Worm (Caenorhabditis elegans) whole organism, early embryonic: ENCODE data around the gene fog-2.

Source experiments
- B0310.2 ChIP-seq: sonication (generic microtip); optimal IDR thresholded peaks from 2 replicates; lab custom pipeline; 2016; ENCODE audit warnings: mild to moderate bottlenecking, missing genetic modification characterization, missing compliant biosample characterization
- F13C5.2 ChIP-seq: sonication (generic microtip); optimal IDR thresholded peaks from 2 replicates; lab custom pipeline; 2017; ENCODE audit warnings: mild to moderate bottlenecking, missing genetic modification characterization, inconsistent platforms, missing compliant biosample characterization
- aly-1 ChIP-seq: sonication (generic microtip); optimal IDR thresholded peaks from 2 replicates; lab custom pipeline; 2016; ENCODE audit warnings: missing genetic modification characterization, missing compliant biosample characterization
- ama-1 ChIP-seq: fragments of 150-350 bp; optimal IDR thresholded peaks from 2 replicates; lab custom pipeline; 2014
- ceh-13 ChIP-seq: fragments of 200-800 bp; sonication (Bioruptor generic); optimal IDR thresholded peaks from 2 replicates; lab custom pipeline; 2018; ENCODE audit warnings: mild to moderate bottlenecking, missing genetic modification characterization, missing compliant biosample characterization
- ceh-36 ChIP-seq: sonication (generic microtip); optimal IDR thresholded peaks from 2 replicates; lab custom pipeline; 2016; ENCODE audit warnings: missing genetic modification characterization, inconsistent platforms, missing compliant biosample characterization
- ets-7 ChIP-seq: sonication (generic microtip); optimal IDR thresholded peaks from 2 replicates; lab custom pipeline; 2016; ENCODE audit warnings: missing genotype, missing genetic modification characterization, missing compliant biosample characterization
- flt-1 ChIP-seq: fragments of 200-800 bp; sonication (Bioruptor generic); IDR thresholded peaks from 2 replicates; pipeline ENCODE4 v1.3.6; 2022; ENCODE audit warnings: missing genetic modification characterization, missing compliant biosample characterization
- hmbx-1 ChIP-seq: sonication (generic microtip); optimal IDR thresholded peaks from 2 replicates; lab custom pipeline; 2016; ENCODE audit warnings: mild to moderate bottlenecking, missing genetic modification characterization, missing compliant biosample characterization
- hmg-4 ChIP-seq: fragments of 200-800 bp; sonication (Bioruptor generic); optimal IDR thresholded peaks from 2 replicates; lab custom pipeline; 2018; ENCODE audit warnings: mild to moderate bottlenecking, missing genetic modification characterization, missing compliant biosample characterization
- hnd-1 ChIP-seq: sonication (generic microtip); optimal IDR thresholded peaks from 2 replicates; lab custom pipeline; 2016; ENCODE audit warnings: missing genetic modification characterization, missing compliant biosample characterization
- pes-1 ChIP-seq: fragments of 200-800 bp; sonication (Bioruptor generic); IDR thresholded peaks from 2 replicates; pipeline ENCODE4 v1.3.6; 2022; ENCODE audit warnings: missing genetic modification reagents, missing genetic modification characterization, missing compliant biosample characterization
- scrt-1 ChIP-seq: fragments of 200-800 bp; sonication (Bioruptor generic); IDR thresholded peaks from 2 replicates; pipeline ENCODE4 v1.3.6; 2022; ENCODE audit warnings: missing genetic modification characterization, missing compliant biosample characterization
- sea-1 ChIP-seq: fragments of 200-800 bp; sonication (Bioruptor generic); conservative IDR thresholded peaks from 2 replicates; pipeline ENCODE4 v1.3.6; 2022; ENCODE audit warnings: missing genetic modification characterization, missing compliant biosample characterization
- tbx-11 ChIP-seq: fragments of 200-800 bp; sonication (Bioruptor generic); IDR thresholded peaks from 2 replicates; pipeline ENCODE4 v1.3.6; 2022; ENCODE audit warnings: missing genetic modification characterization, missing compliant biosample characterization
- tbx-37 ChIP-seq: fragments of 200-800 bp; sonication (Bioruptor generic); conservative IDR thresholded peaks from 2 replicates; pipeline ENCODE4 v1.3.6; 2022; ENCODE audit warnings: missing genetic modification reagents, missing genetic modification characterization, missing compliant biosample characterization
- tra-4 ChIP-seq: sonication (generic microtip); optimal IDR thresholded peaks from 2 replicates; lab custom pipeline; 2017; ENCODE audit warnings: missing genetic modification characterization, missing compliant biosample characterization

Gene fog-2

DNA sequence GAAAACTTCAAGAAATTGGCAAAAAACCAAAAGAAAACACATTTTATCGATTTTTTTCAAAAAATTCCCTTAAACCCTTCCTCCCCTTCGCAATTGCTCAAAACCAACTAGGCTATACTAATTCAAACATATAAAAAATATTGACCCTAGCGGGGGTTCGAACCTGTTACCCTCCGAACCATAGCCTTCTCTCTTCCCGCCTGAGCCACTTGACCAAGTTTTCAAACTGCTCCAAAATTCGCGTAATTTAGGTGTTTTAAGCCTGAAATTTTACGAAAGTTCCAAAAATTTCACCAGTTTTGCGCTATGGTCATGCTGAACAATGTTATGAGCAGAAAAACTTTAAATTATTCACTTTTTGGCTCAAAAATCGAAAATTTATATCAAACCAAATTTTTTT is 35.4 kb downstream of the fog-2 start:
- TF ChIP-seq aly-1 (tag; lab: Kevin White, UChicago) (no peak), scrt-1 (0 out of 2 replicates have a peak, but pooled peaks have one; percentile 20), tra-4 (no peak), ceh-36 (tag; lab: Kevin White, UChicago) (peak; percentile 18), sea-1 (GFP tag; lab: Robert Waterston, UW) (no peak), tbx-11 (GFP tag; lab: Robert Waterston, UW) (no peak), hmg-4 (GFP tag; lab: Kevin White, UChicago) (no peak), ama-1 (lab: Kevin White, UChicago) (peak; percentile 29), B0310.2 (tag; lab: Kevin White, UChicago) (peak; percentile 16), pes-1 (GFP tag; lab: Robert Waterston, UW) (peak; percentile 7; the same call in 1 of the 2 replicates), hnd-1 (tag; lab: Kevin White, UChicago) (no peak), flt-1 (0 out of 2 replicates have a peak, but pooled peaks have one; percentile 27), tbx-37 (no peak), F13C5.2 (tag; lab: Kevin White, UChicago) (no peak), ceh-13 (GFP tag; lab: Kevin White, UChicago) (no peak), ets-7 (tag; lab: Kevin White, UChicago) (no peak)

ce11 chrV:20235231-20235630 is 36.2 kb downstream of the fog-2 start:
- TF ChIP-seq ceh-13 (GFP tag; lab: Kevin White, UChicago), result no peak
- no peak for TF ChIP-seq tra-4
- TF ChIP-seq B0310.2 (tag; lab: Kevin White, UChicago), result no peak
- TF ChIP-seq hmbx-1 (tag; lab: Kevin White, UChicago), result no peak
- no peak for TF ChIP-seq aly-1 (tag; lab: Kevin White, UChicago)
- no peak for TF ChIP-seq hnd-1 (tag; lab: Kevin White, UChicago)
- TF ChIP-seq ama-1 (lab: Kevin White, UChicago), result no peak

ce11 chrV:20237429-20237828 is 38.4 kb downstream of the fog-2 start, which contains the start of gene sld-5:
Gene sld-5, minus strand, starts transcription at chrV:20237745.
- TF ChIP-seq ceh-36 (tag; lab: Kevin White, UChicago), result no peak
- TF ChIP-seq B0310.2 (tag; lab: Kevin White, UChicago), result no peak
- no peak for TF ChIP-seq F13C5.2 (tag; lab: Kevin White, UChicago)
- TF ChIP-seq tbx-11 (GFP tag; lab: Robert Waterston, UW), result no peak
- TF ChIP-seq ets-7 (tag; lab: Kevin White, UChicago), result no peak
- TF ChIP-seq hmg-4 (GFP tag; lab: Kevin White, UChicago), result no peak
- no peak for TF ChIP-seq ceh-13 (GFP tag; lab: Kevin White, UChicago)

DNA sequence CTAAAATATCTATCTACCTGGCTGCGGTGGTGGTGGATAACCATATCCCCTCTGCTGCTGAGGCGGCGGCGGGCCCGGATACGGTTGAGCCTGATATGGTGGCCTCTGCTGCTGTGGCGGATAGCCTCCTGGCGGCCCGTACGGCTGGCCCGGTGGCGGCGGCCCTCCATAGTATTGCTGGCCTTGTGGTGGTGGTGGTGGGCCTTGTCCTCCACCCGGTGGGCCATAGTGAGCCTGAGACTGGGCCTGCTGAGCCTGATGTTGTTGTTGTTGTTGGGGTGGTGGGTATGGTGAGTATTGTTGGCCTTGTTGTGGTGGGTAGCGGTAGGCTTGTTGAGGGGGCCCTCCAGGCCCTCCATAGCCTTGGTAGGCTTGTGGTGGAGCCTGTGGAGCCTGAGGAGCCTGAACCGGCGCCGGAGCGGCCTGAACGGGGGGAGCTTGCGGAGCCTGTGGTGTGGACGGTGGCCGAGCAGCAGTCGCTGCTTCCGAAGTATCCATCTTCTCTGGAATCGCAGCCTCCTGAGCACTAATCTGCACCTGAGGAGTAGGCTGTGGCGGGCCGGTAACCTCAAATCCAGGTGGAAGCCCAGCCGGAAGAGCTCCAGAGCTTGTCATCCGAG is 42.3 kb downstream of the fog-2 start:
- TF ChIP-seq ceh-13 (GFP tag; lab: Kevin White, UChicago), result no peak
- no peak for TF ChIP-seq scrt-1
- no peak for TF ChIP-seq hnd-1 (tag; lab: Kevin White, UChicago)
- TF ChIP-seq ama-1 (lab: Kevin White, UChicago), result no peak
- TF ChIP-seq pes-1 (GFP tag; lab: Robert Waterston, UW), result 0 out of 2 replicates have a peak, but pooled peaks have one; percentile 30
- TF ChIP-seq tra-4, result no peak

ce11 chrV:20249438-20250120 is 50.5 kb downstream of the fog-2 start, which contains the start of gene swsn-1:
Gene swsn-1, minus strand, starts transcription at chrV:20249488.
- TF ChIP-seq aly-1 (tag; lab: Kevin White, UChicago), result no peak
- no peak for TF ChIP-seq tbx-37
- no peak for TF ChIP-seq sea-1 (GFP tag; lab: Robert Waterston, UW)
- no peak for TF ChIP-seq B0310.2 (tag; lab: Kevin White, UChicago)
- TF ChIP-seq ceh-13 (GFP tag; lab: Kevin White, UChicago), result no peak
- TF ChIP-seq F13C5.2 (tag; lab: Kevin White, UChicago), result no peak
- TF ChIP-seq ceh-36 (tag; lab: Kevin White, UChicago), result no peak
- no peak for TF ChIP-seq ets-7 (tag; lab: Kevin White, UChicago)
- no peak for TF ChIP-seq hmbx-1 (tag; lab: Kevin White, UChicago)
- no peak for TF ChIP-seq tra-4
- TF ChIP-seq ama-1 (lab: Kevin White, UChicago), result no peak
